Worm (Caenorhabditis elegans) whole organism, L1 larva: Measurements from ENCODE around the gene F52G3.5.

Experiments used
- F16B12.6 ChIP-seq: fragments of 150-350 bp; optimal IDR thresholded peaks from 2 replicates; lab custom pipeline; 2014; ENCODE audit warnings: missing biosample characterization, missing genetic modification characterization
- Y116A8C.19 ChIP-seq: sonication (generic microtip); optimal IDR thresholded peaks from 2 replicates; lab custom pipeline; 2016; ENCODE audit warnings: missing compliant biosample characterization, missing genetic modification characterization, borderline replicate concordance
- alr-1 ChIP-seq: fragments of 200-800 bp; sonication (Bioruptor generic); optimal IDR thresholded peaks from 2 replicates; lab custom pipeline; 2018; ENCODE audit warnings: borderline replicate concordance, mild to moderate bottlenecking, missing genetic modification characterization, missing compliant biosample characterization
- aly-2 ChIP-seq: fragments of 150-350 bp; optimal IDR thresholded peaks from 2 replicates; lab custom pipeline; 2014; ENCODE audit warnings: missing biosample characterization, missing genetic modification characterization
- ceh-82 ChIP-seq, 3 experiments: fragments of 150-350 bp in 1 of 3; sonication (generic microtip) in 2 of 3; optimal IDR thresholded peaks; 2 replicates each; lab custom pipeline; 2014 to 2017; ENCODE audit warnings: missing biosample characterization in 3 of 3, missing genetic modification characterization in 3 of 3
- dpl-1 ChIP-seq, 3 experiments: fragments of 150-350 bp in 2 of 3; sonication (generic microtip) in 1 of 3; optimal IDR thresholded peaks; 2 replicates each; lab custom pipeline; 2014 to 2017; ENCODE audit warnings: missing biosample characterization in 3 of 3, missing genetic modification characterization in 3 of 3, missing genetic modification reagents in 3 of 3
- egl-27 ChIP-seq, 2 experiments: fragments of 150-350 bp in 1 of 2; sonication (generic microtip); optimal IDR thresholded peaks; 3 replicates each; lab custom pipeline; 2017 to 2018; ENCODE audit warnings: missing biosample characterization in 2 of 2, missing genetic modification characterization in 2 of 2, missing genetic modification reagents in 2 of 2
- grh-1 ChIP-seq: fragments of 200-800 bp; sonication (Bioruptor generic); IDR thresholded peaks from 2 replicates; pipeline ENCODE4 v1.3.6; 2022; ENCODE audit warnings: missing genetic modification reagents, missing genetic modification characterization, missing compliant biosample characterization
- hlh-17 ChIP-seq: fragments of 200-800 bp; sonication (Bioruptor generic); optimal IDR thresholded peaks from 2 replicates; lab custom pipeline; 2018; ENCODE audit warnings: missing genetic modification characterization, mild to moderate bottlenecking, missing compliant biosample characterization, moderate library complexity, borderline replicate concordance
- hlh-4 ChIP-seq: sonication (generic microtip); optimal IDR thresholded peaks from 2 replicates; lab custom pipeline; 2016; ENCODE audit warnings: mild to moderate bottlenecking, missing genetic modification characterization, missing compliant biosample characterization
- irx-1 ChIP-seq: sonication (generic microtip); optimal IDR thresholded peaks from 2 replicates; lab custom pipeline; 2016; ENCODE audit warnings: missing genetic modification characterization, missing compliant biosample characterization
- isw-1 ChIP-seq: fragments of 200-800 bp; sonication (Bioruptor generic); IDR thresholded peaks from 2 replicates; pipeline ENCODE4 v1.3.6; 2022; ENCODE audit warnings: missing genetic modification characterization, missing compliant biosample characterization
- jun-1 ChIP-seq: fragments of 150-350 bp; optimal IDR thresholded peaks from 2 replicates; lab custom pipeline; 2014; ENCODE audit warnings: missing biosample characterization, missing genetic modification reagents, missing genetic modification characterization
- lin-14 ChIP-seq: fragments of 200-800 bp; sonication (Bioruptor generic); optimal IDR thresholded peaks from 2 replicates; lab custom pipeline; 2018; ENCODE audit warnings: mild to moderate bottlenecking, missing genetic modification characterization, moderate library complexity, missing compliant biosample characterization
- lsy-2 ChIP-seq, 2 experiments: fragments of 150-350 bp; optimal IDR thresholded peaks; 2 replicates each; lab custom pipeline; 2014; ENCODE audit warnings: missing biosample characterization in 2 of 2, missing genetic modification characterization in 2 of 2
- mab-9 ChIP-seq: fragments of 200-800 bp; sonication (Bioruptor generic); IDR thresholded peaks from 2 replicates; pipeline ENCODE4 v1.3.6; 2022; ENCODE audit warnings: missing genetic modification reagents, missing genetic modification characterization, missing compliant biosample characterization
- mdl-1 ChIP-seq, 2 experiments: fragments of 150-350 bp; optimal IDR thresholded peaks; 2 replicates each; lab custom pipeline; 2014 to 2017; ENCODE audit warnings: missing biosample characterization in 2 of 2, missing genetic modification characterization in 2 of 2, inconsistent platforms in 1 of 2
- mep-1 ChIP-seq: fragments of 150-350 bp; optimal IDR thresholded peaks from 2 replicates; lab custom pipeline; 2014; ENCODE audit warnings: missing biosample characterization, missing genetic modification characterization
- nhr-19 ChIP-seq: fragments of 200-800 bp; sonication (Bioruptor generic); conservative IDR thresholded peaks from 2 replicates; pipeline ENCODE4 v1.3.6; 2022; ENCODE audit warnings: missing genetic modification characterization, missing compliant biosample characterization
- nhr-237 ChIP-seq: fragments of 150-350 bp; optimal IDR thresholded peaks from 2 replicates; lab custom pipeline; 2014; ENCODE audit warnings: missing biosample characterization, missing genetic modification characterization
- nhr-28 ChIP-seq: fragments of 150-350 bp; optimal IDR thresholded peaks from 2 replicates; lab custom pipeline; 2014; ENCODE audit warnings: missing biosample characterization, missing genetic modification characterization
- nhr-47 ChIP-seq: sonication (generic microtip); optimal IDR thresholded peaks from 2 replicates; lab custom pipeline; 2016; ENCODE audit warnings: mild to moderate bottlenecking, missing genetic modification characterization, moderate library complexity, missing compliant biosample characterization
- nhr-71 ChIP-seq: sonication (generic microtip); optimal IDR thresholded peaks from 2 replicates; lab custom pipeline; 2016; ENCODE audit warnings: mild to moderate bottlenecking, missing genetic modification characterization, moderate library complexity, missing compliant biosample characterization
- nhr-76 ChIP-seq: sonication (generic microtip); optimal IDR thresholded peaks from 2 replicates; lab custom pipeline; 2017; ENCODE audit warnings: missing biosample characterization, missing genetic modification characterization
- nhr-84 ChIP-seq: sonication (generic microtip); optimal IDR thresholded peaks from 2 replicates; lab custom pipeline; 2017; ENCODE audit warnings: missing biosample characterization, missing genetic modification characterization
- nhr-85 ChIP-seq: sonication (generic microtip); peaks from one replicate; lab custom pipeline; 2016; ENCODE audit warnings: missing genetic modification characterization, inconsistent platforms, missing compliant biosample characterization
- nhr-90 ChIP-seq: sonication (generic microtip); optimal IDR thresholded peaks from 2 replicates; lab custom pipeline; 2016; ENCODE audit warnings: mild to moderate bottlenecking, missing genetic modification characterization, missing compliant biosample characterization; ENCODE audit not compliant: poor library complexity
- snpc-4 ChIP-seq: fragments of 150-350 bp; optimal IDR thresholded peaks from 2 replicates; lab custom pipeline; 2014; ENCODE audit warnings: missing biosample characterization, missing genetic modification characterization
- snu-23 ChIP-seq: sonication (generic microtip); optimal IDR thresholded peaks from 2 replicates; lab custom pipeline; 2016; ENCODE audit warnings: missing genetic modification characterization, missing compliant biosample characterization
- sup-37 ChIP-seq: fragments of 200-800 bp; sonication (Bioruptor generic); optimal IDR thresholded peaks from 2 replicates; lab custom pipeline; 2018; ENCODE audit warnings: mild to moderate bottlenecking, missing genetic modification characterization, missing compliant biosample characterization
- swsn-7 ChIP-seq: sonication (generic microtip); optimal IDR thresholded peaks from 2 replicates; lab custom pipeline; 2016; ENCODE audit warnings: missing genetic modification characterization, missing compliant biosample characterization
- tbx-2 ChIP-seq: sonication (generic microtip); optimal IDR thresholded peaks from 2 replicates; lab custom pipeline; 2016; ENCODE audit warnings: missing genetic modification characterization, missing compliant biosample characterization
- tlp-1 ChIP-seq: fragments of 150-350 bp; optimal IDR thresholded peaks from 2 replicates; lab custom pipeline; 2014; ENCODE audit warnings: missing biosample characterization, missing genetic modification characterization
- unc-30 ChIP-seq: sonication (generic microtip); optimal IDR thresholded peaks from 2 replicates; lab custom pipeline; 2017; ENCODE audit warnings: missing biosample characterization, missing genetic modification characterization
- xbp-1 ChIP-seq: sonication (generic microtip); optimal IDR thresholded peaks from 2 replicates; lab custom pipeline; 2016; ENCODE audit warnings: missing genetic modification characterization, missing compliant biosample characterization

Gene F52G3.5

ce11 chrX:17006843-17007242 lies 30.9 kb upstream of the F52G3.5 start:
- TF ChIP-seq nhr-28 (tag; lab: Kevin White, UChicago), result no peak
- no peak for TF ChIP-seq F16B12.6 (tag; lab: Kevin White, UChicago)
- TF ChIP-seq nhr-237 (tag; lab: Kevin White, UChicago), result no peak
- no peak for TF ChIP-seq jun-1 (tag; lab: Kevin White, UChicago)
- no peak for TF ChIP-seq alr-1

ce11 chrX:17003473-17004123 lies 27.7 kb upstream of the F52G3.5 start:
- TF ChIP-seq snu-23 (no peak), nhr-71 (peak; percentile 20), mab-9 (peak; percentile 53), Y116A8C.19 (no peak), hlh-4 (tag; lab: Kevin White, UChicago) (no peak), nhr-76 (no peak), lsy-2 (tag; optimal IDR thresholded peaks at IDR 0.05; lab: Kevin White, UChicago) (peak in 1 of 2 experiments; percentile 15), lin-14 (GFP tag; lab: Kevin White, UChicago) (peak; percentile 82), dpl-1 (GFP tag; optimal IDR thresholded peaks at IDR 0.05; lab: Kevin White, UChicago) (no peak), sup-37 (GFP tag; lab: Kevin White, UChicago) (no peak), hlh-17 (GFP tag; lab: Kevin White, UChicago) (no peak), tbx-2 (tag; lab: Kevin White, UChicago) (peak; percentile 62), snpc-4 (tag; lab: Kevin White, UChicago) (no peak), mdl-1 (tag; optimal IDR thresholded peaks at IDR 0.05; lab: Kevin White, UChicago) (no peak), isw-1 (GFP tag; lab: Robert Waterston, UW) (no peak), nhr-47 (tag; lab: Kevin White, UChicago) (peak; percentile 12)
- TF ChIP-seq, all 84 proteins: peak for 6

- TF ChIP-seq grh-1, result no peak
- TF ChIP-seq nhr-90 (tag; lab: Kevin White, UChicago), result no peak
- no peak for TF ChIP-seq nhr-84 (tag; lab: Kevin White, UChicago)
- peak in 1 of 3 experiments; percentile 19 for TF ChIP-seq ceh-82 (tag; optimal IDR thresholded peaks at IDR 0.05; lab: Kevin White, UChicago)
- TF ChIP-seq lsy-2 (tag; optimal IDR thresholded peaks at IDR 0.05; lab: Kevin White, UChicago), result peak in 1 of 2 experiments; percentile 35
- peak; percentile 32 for TF ChIP-seq nhr-71
- peak; percentile 44 for TF ChIP-seq xbp-1
- TF ChIP-seq unc-30 (tag; lab: Kevin White, UChicago), result no peak
- peak; percentile 58 for TF ChIP-seq lin-14 (GFP tag; lab: Kevin White, UChicago)
- TF ChIP-seq nhr-19 (GFP tag; lab: Robert Waterston, UW), result no peak
These were observed 26.2 kb upstream of the F52G3.5 start for ce11 chrX:17002149-17002548.

ce11 chrX:16999649-17000048 lies 23.7 kb upstream of the F52G3.5 start:
- TF ChIP-seq dpl-1 (GFP tag; optimal IDR thresholded peaks at IDR 0.05; lab: Kevin White, UChicago) (no peak), grh-1 (no peak), aly-2 (tag; lab: Kevin White, UChicago) (no peak), swsn-7 (tag; lab: Kevin White, UChicago) (no peak), irx-1 (no peak), mep-1 (tag; lab: Kevin White, UChicago) (no peak), nhr-85 (tag; lab: Kevin White, UChicago) (peak; percentile 54)

- TF ChIP-seq hlh-17 (GFP tag; lab: Kevin White, UChicago) (no peak), tbx-2 (tag; lab: Kevin White, UChicago) (no peak), tlp-1 (tag; lab: Kevin White, UChicago) (no peak), egl-27 (tag; optimal IDR thresholded peaks at IDR 0.05; lab: Kevin White, UChicago) (no peak), lin-14 (GFP tag; lab: Kevin White, UChicago) (peak; percentile 39), lsy-2 (tag; optimal IDR thresholded peaks at IDR 0.05; lab: Kevin White, UChicago) (peak in 1 of 2 experiments; percentile 6)
These were observed 23.0 kb upstream of the F52G3.5 start for ce11 chrX:16998981-16999380.
